Worm (Caenorhabditis elegans) whole organism, L3 larva: ENCODE data around the gene pmp-4.

Experiments used
- R02D3.7 ChIP-seq: fragments of 150-350 bp; optimal IDR thresholded peaks from 2 replicates; lab custom pipeline; 2014; ENCODE audit warnings: missing biosample characterization, missing genetic modification characterization
- ZK546.5 ChIP-seq: sonication (generic microtip); optimal IDR thresholded peaks from 2 replicates; lab custom pipeline; 2017; ENCODE audit warnings: missing biosample characterization, missing genetic modification characterization
- aly-2 ChIP-seq: fragments of 150-350 bp; optimal IDR thresholded peaks from 2 replicates; lab custom pipeline; 2014; ENCODE audit warnings: missing biosample characterization, missing genetic modification characterization
- ama-1 ChIP-seq: fragments of 150-350 bp; optimal IDR thresholded peaks from 2 replicates; lab custom pipeline; 2018
- ceh-16 ChIP-seq: sonication (generic microtip); optimal IDR thresholded peaks from 2 replicates; lab custom pipeline; 2017; ENCODE audit warnings: missing biosample characterization, missing genetic modification characterization
- ceh-28 ChIP-seq: fragments of 150-350 bp; optimal IDR thresholded peaks from 2 replicates; lab custom pipeline; 2014; ENCODE audit warnings: missing biosample characterization, missing genetic modification reagents, missing genetic modification characterization
- ceh-82 ChIP-seq: fragments of 150-350 bp; optimal IDR thresholded peaks from 2 replicates; lab custom pipeline; 2014; ENCODE audit warnings: missing biosample characterization, missing genetic modification characterization
- daf-12 ChIP-seq: fragments of 150-350 bp; optimal IDR thresholded peaks from 2 replicates; lab custom pipeline; 2014; ENCODE audit warnings: missing biosample characterization, missing genetic modification reagents, missing genetic modification characterization
- egl-27 ChIP-seq: sonication (generic microtip); optimal IDR thresholded peaks from 4 replicates; lab custom pipeline; 2017; ENCODE audit warnings: missing biosample characterization, missing genetic modification reagents, missing genetic modification characterization
- egl-5 ChIP-seq: fragments of 150-350 bp; optimal IDR thresholded peaks from 2 replicates; lab custom pipeline; 2017; ENCODE audit warnings: missing biosample characterization, missing genetic modification reagents, missing genetic modification characterization, inconsistent platforms
- elt-1 ChIP-seq: fragments of 150-350 bp; optimal IDR thresholded peaks from 2 replicates; lab custom pipeline; 2014; ENCODE audit warnings: missing biosample characterization, missing genetic modification characterization
- elt-2 ChIP-seq: sonication (generic microtip); optimal IDR thresholded peaks from 2 replicates; lab custom pipeline; 2016; ENCODE audit warnings: missing genetic modification reagents, mild to moderate bottlenecking, missing genetic modification characterization, missing compliant biosample characterization
- elt-3 ChIP-seq, 3 experiments: fragments of 150-350 bp in 1 of 3; sonication (generic microtip) in 2 of 3; optimal IDR thresholded peaks; 2 replicates in 2 of 3; 4 replicates in 1 of 3; lab custom pipeline; 2014 to 2017; ENCODE audit warnings: missing biosample characterization in 3 of 3, missing genetic modification characterization in 3 of 3
- fkh-10 ChIP-seq: sonication (generic microtip); optimal IDR thresholded peaks from 2 replicates; lab custom pipeline; 2017; ENCODE audit warnings: missing biosample characterization, missing genetic modification reagents, missing genetic modification characterization
- fkh-2 ChIP-seq: fragments of 150-350 bp; optimal IDR thresholded peaks from 2 replicates; lab custom pipeline; 2014; ENCODE audit warnings: missing biosample characterization, missing genetic modification reagents, missing genetic modification characterization
- hmg-11 ChIP-seq: sonication (generic microtip); optimal IDR thresholded peaks from 2 replicates; lab custom pipeline; 2016; ENCODE audit warnings: missing genetic modification characterization, missing compliant biosample characterization
- lin-15B ChIP-seq: fragments of 150-350 bp; optimal IDR thresholded peaks from 2 replicates; lab custom pipeline; 2014; ENCODE audit warnings: missing biosample characterization, missing genetic modification characterization
- lin-39 ChIP-seq: fragments of 150-350 bp; optimal IDR thresholded peaks from 2 replicates; lab custom pipeline; 2018; ENCODE audit warnings: missing biosample characterization, missing genetic modification reagents, missing genetic modification characterization
- mdl-1 ChIP-seq: fragments of 150-350 bp; optimal IDR thresholded peaks from 2 replicates; lab custom pipeline; 2014; ENCODE audit warnings: missing biosample characterization, missing genetic modification characterization
- nfya-1 ChIP-seq: sonication (generic microtip); optimal IDR thresholded peaks from 2 replicates; lab custom pipeline; 2017; ENCODE audit warnings: missing genetic modification characterization, mild to moderate bottlenecking, missing compliant biosample characterization, antibody characterized with exemption, moderate library complexity; ENCODE audit not compliant: insufficient read depth
- nhr-12 ChIP-seq: fragments of 150-350 bp; optimal IDR thresholded peaks from 2 replicates; lab custom pipeline; 2014; ENCODE audit warnings: missing biosample characterization, missing genetic modification characterization
- nhr-28 ChIP-seq: fragments of 150-350 bp; optimal IDR thresholded peaks from 2 replicates; lab custom pipeline; 2014; ENCODE audit warnings: missing biosample characterization, missing genetic modification characterization
- nhr-43 ChIP-seq: sonication (generic microtip); optimal IDR thresholded peaks from 2 replicates; lab custom pipeline; 2016; ENCODE audit warnings: mild to moderate bottlenecking, missing genetic modification characterization, missing compliant biosample characterization; ENCODE audit not compliant: poor library complexity, severe bottlenecking
- nhr-67 ChIP-seq: fragments of 150-350 bp; optimal IDR thresholded peaks from 2 replicates; lab custom pipeline; 2014; ENCODE audit warnings: missing biosample characterization, missing genetic modification characterization
- nhr-77 ChIP-seq: fragments of 150-350 bp; optimal IDR thresholded peaks from 2 replicates; lab custom pipeline; 2014; ENCODE audit warnings: missing biosample characterization, missing genetic modification characterization
- pha-4 ChIP-seq: fragments of 150-350 bp; optimal IDR thresholded peaks from 2 replicates; lab custom pipeline; 2014; ENCODE audit warnings: missing biosample characterization, missing genetic modification reagents, missing genetic modification characterization
- pqm-1 ChIP-seq: fragments of 150-350 bp; optimal IDR thresholded peaks from 2 replicates; lab custom pipeline; 2017; ENCODE audit warnings: missing biosample characterization, missing genetic modification characterization, inconsistent platforms
- sea-2 ChIP-seq: fragments of 150-350 bp; sonication (generic microtip); optimal IDR thresholded peaks from 4 replicates; lab custom pipeline; 2014; ENCODE audit warnings: missing biosample characterization, missing genetic modification reagents, missing genetic modification characterization
- skn-1 ChIP-seq: fragments of 150-350 bp; optimal IDR thresholded peaks from 2 replicates; lab custom pipeline; 2014; ENCODE audit warnings: missing biosample characterization, missing genetic modification characterization
- snpc-4 ChIP-seq: fragments of 150-350 bp; optimal IDR thresholded peaks from 2 replicates; lab custom pipeline; 2014; ENCODE audit warnings: missing biosample characterization, missing genetic modification characterization
- tbx-2 ChIP-seq: sonication (generic microtip); optimal IDR thresholded peaks from 2 replicates; lab custom pipeline; 2016; ENCODE audit warnings: mild to moderate bottlenecking, missing genetic modification characterization, missing compliant biosample characterization
- unc-62 ChIP-seq: fragments of 150-350 bp; sonication (generic microtip); optimal IDR thresholded peaks from 4 replicates; lab custom pipeline; 2014; ENCODE audit warnings: missing biosample characterization, missing genetic modification reagents, missing genetic modification characterization
- zag-1 ChIP-seq: fragments of 150-350 bp; optimal IDR thresholded peaks from 2 replicates; lab custom pipeline; 2014; ENCODE audit warnings: missing biosample characterization, missing genetic modification characterization
- ztf-11 ChIP-seq: fragments of 150-350 bp; optimal IDR thresholded peaks from 2 replicates; lab custom pipeline; 2014; ENCODE audit warnings: missing biosample characterization, missing genetic modification characterization
- ztf-4 ChIP-seq: fragments of 150-350 bp; optimal IDR thresholded peaks from 2 replicates; lab custom pipeline; 2014; ENCODE audit warnings: missing biosample characterization, missing genetic modification characterization

The pmp-4 gene

DNA sequence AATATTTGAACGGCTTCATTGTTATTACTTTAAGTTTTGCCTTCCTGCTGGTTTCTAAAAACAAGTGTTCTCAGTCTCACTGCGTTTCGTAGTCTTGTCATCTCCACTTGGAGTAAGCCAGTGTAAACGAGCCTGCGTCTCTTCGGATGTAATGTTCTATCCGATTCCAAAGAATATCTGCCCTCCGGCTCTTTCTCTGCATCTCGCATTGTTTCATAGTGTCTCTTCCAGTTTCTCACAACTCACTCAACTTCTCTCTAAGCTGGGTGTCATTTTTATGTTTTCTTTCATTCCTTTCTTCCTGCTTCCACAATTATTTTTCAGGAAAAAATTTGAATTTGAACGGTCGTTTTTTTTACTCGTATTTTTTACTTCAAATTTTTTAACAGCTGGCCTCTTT, 21.5 kb upstream of the pmp-4 start:
- TF ChIP-seq ceh-82 (tag; lab: Kevin White, UChicago) (no peak), elt-1 (no peak), nhr-12 (no peak), tbx-2 (no peak), fkh-2 (no peak), pqm-1 (tag; lab: Kevin White, UChicago) (no peak), nhr-43 (no peak), ceh-28 (tag; lab: Kevin White, UChicago) (no peak), elt-2 (tag; lab: Kevin White, UChicago) (no peak), lin-39 (tag; lab: Kevin White, UChicago) (peak; percentile 9), ztf-11 (tag; lab: Kevin White, UChicago) (no peak), pha-4 (tag; lab: Kevin White, UChicago) (peak; percentile 50), nhr-28 (tag; lab: Kevin White, UChicago) (no peak), hmg-11 (tag; lab: Kevin White, UChicago) (peak; percentile 31), snpc-4 (tag; lab: Kevin White, UChicago) (no peak), nfya-1 (tag; lab: Kevin White, UChicago) (no peak)

DNA sequence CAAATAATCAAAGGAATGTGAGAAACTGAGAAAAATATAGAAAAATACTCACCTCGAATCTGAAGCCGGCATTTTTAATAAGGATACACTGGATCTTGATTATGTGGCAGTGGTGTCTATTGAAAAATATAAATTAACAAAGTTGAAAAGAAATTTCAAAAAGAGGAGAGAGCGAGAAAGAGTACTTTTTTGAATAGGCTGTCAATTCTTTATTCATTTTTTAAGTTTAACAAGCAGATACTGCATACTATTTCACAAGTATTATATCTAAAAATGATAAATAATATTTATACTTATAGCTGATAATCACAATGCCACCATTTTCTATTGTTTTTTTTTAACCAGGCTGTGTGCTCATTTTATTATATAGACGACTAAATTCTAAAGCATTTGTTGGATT, 12.3 kb upstream of the pmp-4 start, which contains the start of gene npr-26:
TSS of gene npr-26 (minus strand) at position 101 of the 400 bp plus-strand sequence.
- TF ChIP-seq lin-39 (tag; lab: Kevin White, UChicago) (no peak), sea-2 (GFP tag; lab: Kevin White, UChicago) (no peak), skn-1 (no peak), egl-27 (tag; lab: Kevin White, UChicago) (no peak), snpc-4 (tag; lab: Kevin White, UChicago) (no peak), daf-12 (tag; lab: Kevin White, UChicago) (no peak), unc-62 (GFP tag; lab: Kevin White, UChicago) (no peak), ztf-11 (tag; lab: Kevin White, UChicago) (no peak), egl-5 (tag; lab: Kevin White, UChicago) (no peak), elt-3 (tag; optimal IDR thresholded peaks at IDR 0.05; lab: Kevin White, UChicago) (no peak), ama-1 (lab: Kevin White, UChicago) (no peak), ceh-82 (tag; lab: Kevin White, UChicago) (no peak), ceh-16 (tag; lab: Kevin White, UChicago) (no peak), nhr-12 (no peak)

DNA sequence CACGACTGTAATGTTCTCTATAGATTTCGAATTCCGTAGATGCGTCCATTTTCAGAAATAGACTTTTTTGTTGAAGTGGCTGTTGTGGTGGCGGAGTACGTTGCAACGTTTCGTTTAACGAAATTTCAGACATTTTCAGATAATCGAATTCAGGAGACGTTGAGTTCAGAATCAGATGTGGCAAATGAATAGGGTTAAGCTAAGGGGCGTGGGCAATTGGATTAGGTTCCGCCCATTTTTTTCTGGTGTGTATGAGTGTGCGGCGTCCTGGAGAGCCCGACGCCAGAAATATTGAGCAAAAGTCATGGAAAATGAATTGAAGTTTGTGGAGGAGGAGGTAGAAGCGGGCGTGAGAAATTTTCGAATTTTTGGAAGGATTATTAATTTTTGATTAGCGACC, 7.9 kb upstream of the pmp-4 start:
- TF ChIP-seq egl-27 (tag; lab: Kevin White, UChicago) (no peak), nhr-12 (no peak), tbx-2 (no peak), snpc-4 (tag; lab: Kevin White, UChicago) (no peak), nhr-67 (tag; lab: Kevin White, UChicago) (no peak)

DNA sequence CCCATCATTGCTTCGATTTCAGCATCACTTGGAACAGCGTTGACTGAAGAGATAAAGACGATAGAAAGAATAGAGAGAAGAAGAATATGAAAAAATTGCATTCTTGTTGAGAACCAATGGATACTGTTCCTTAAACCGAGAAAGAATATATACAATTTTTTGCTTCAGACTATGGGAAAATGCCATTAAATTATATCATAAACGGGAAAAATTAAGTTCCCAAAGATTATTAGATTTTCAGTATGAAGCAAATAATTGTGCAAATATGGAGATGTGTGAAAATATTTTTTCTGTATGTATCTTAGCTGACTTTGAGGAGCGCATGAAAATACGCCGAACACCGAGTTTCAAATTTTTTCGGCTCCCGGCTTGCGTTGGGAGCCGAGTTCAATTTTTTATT, 2.1 kb upstream of the pmp-4 start, which contains the start of gene T02D1.9:
TSS of gene T02D1.9 (minus strand) at position 101 of the 400 bp plus-strand sequence.
- no peak for TF ChIP-seq mdl-1

DNA sequence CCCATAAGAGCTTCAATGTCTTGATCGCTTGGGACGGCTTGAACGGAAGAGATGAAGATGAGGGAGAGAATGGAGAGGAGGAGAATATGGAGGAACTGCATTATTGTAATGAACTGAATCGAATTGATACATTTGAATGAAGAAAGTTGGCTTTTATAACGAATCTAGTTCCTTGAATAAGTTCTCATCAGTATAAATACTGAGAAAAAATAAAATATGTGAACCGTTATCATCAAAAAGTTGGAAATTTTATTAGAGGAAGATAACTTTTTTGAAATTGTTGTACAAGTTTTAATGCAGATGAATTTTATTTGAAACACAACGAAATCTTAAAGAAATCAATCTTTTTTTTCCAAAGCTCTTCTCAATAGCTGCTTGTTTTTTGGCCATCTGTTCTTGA, 1.6 kb upstream of the pmp-4 start, which contains the start of gene T02D1.7:
TSS of gene T02D1.7 (minus strand) at position 101 of the 400 bp plus-strand sequence.
- TF ChIP-seq elt-2 (tag; lab: Kevin White, UChicago): no peak
- no peak for TF ChIP-seq nhr-67 (tag; lab: Kevin White, UChicago)
- no peak for TF ChIP-seq egl-27 (tag; lab: Kevin White, UChicago)
- TF ChIP-seq zag-1 (tag; lab: Kevin White, UChicago): no peak
- no peak for TF ChIP-seq elt-1
- TF ChIP-seq lin-15B (tag; lab: Kevin White, UChicago): no peak
- TF ChIP-seq ZK546.5 (tag; lab: Kevin White, UChicago): no peak
- no peak for TF ChIP-seq egl-5 (tag; lab: Kevin White, UChicago)
- TF ChIP-seq ztf-11 (tag; lab: Kevin White, UChicago): no peak
- no peak for TF ChIP-seq R02D3.7 (tag; lab: Kevin White, UChicago)
- TF ChIP-seq nhr-12: no peak
- no peak for TF ChIP-seq fkh-10 (GFP tag; lab: Kevin White, UChicago)
- no peak for TF ChIP-seq nhr-43
- no peak for TF ChIP-seq ama-1 (lab: Kevin White, UChicago)
- TF ChIP-seq nhr-77 (tag; lab: Kevin White, UChicago): no peak
- TF ChIP-seq ztf-4 (tag; lab: Kevin White, UChicago): no peak
- TF ChIP-seq elt-3 (tag; optimal IDR thresholded peaks at IDR 0.05; lab: Kevin White, UChicago): no peak
- no peak for TF ChIP-seq aly-2 (tag; lab: Kevin White, UChicago)
